Worm (Caenorhabditis elegans) whole organism, young adult: Measurements from ENCODE around the gene taf-9.
A peak's percentile ranks its signal among the peaks of the same experiment; 100 is the strongest.

ENCODE experiments used
- F23B12.7 ChIP-seq: sonication (generic microtip); optimal IDR thresholded peaks from 2 replicates; lab custom pipeline; 2017; ENCODE audit warnings: missing genetic modification characterization, mild to moderate bottlenecking, missing compliant biosample characterization, antibody characterized with exemption, moderate library complexity; ENCODE audit not compliant: insufficient read depth
- F37B4.10 ChIP-seq: fragments of 200-800 bp; sonication (Bioruptor generic); IDR thresholded peaks from 2 replicates; pipeline ENCODE4 v1.3.6; 2022; ENCODE audit warnings: missing genetic modification characterization, missing compliant biosample characterization
- F55B11.4 ChIP-seq: sonication (generic microtip); optimal IDR thresholded peaks from 2 replicates; lab custom pipeline; 2016; ENCODE audit warnings: missing compliant biosample characterization, missing genetic modification characterization, borderline replicate concordance; ENCODE audit not compliant: insufficient read depth
- K12H6.12 ChIP-seq: fragments of 200-800 bp; sonication (Bioruptor generic); optimal IDR thresholded peaks from 2 replicates; lab custom pipeline; 2018; ENCODE audit warnings: mild to moderate bottlenecking, missing genetic modification characterization, missing compliant biosample characterization
- Y67H2A.10 ChIP-seq: fragments of 200-800 bp; sonication (Bioruptor generic); conservative IDR thresholded peaks from 2 replicates; pipeline ENCODE4 v1.3.6; 2022; ENCODE audit warnings: missing genetic modification reagents, missing genetic modification characterization, missing compliant biosample characterization
- ama-1 ChIP-seq, 3 experiments: fragments of 150-350 bp in 1 of 3; sonication (generic microtip) in 2 of 3; optimal IDR thresholded peaks; 2 replicates each; lab custom pipeline; 2014 to 2018; ENCODE audit warnings: missing biosample characterization in 2 of 3, missing genetic modification characterization in 2 of 3, missing genetic modification reagents in 2 of 3
- atf-7 ChIP-seq: sonication (generic microtip); optimal IDR thresholded peaks from 2 replicates; lab custom pipeline; 2017; ENCODE audit warnings: mild to moderate bottlenecking, missing genetic modification characterization, missing compliant biosample characterization
- bed-2 ChIP-seq: fragments of 200-800 bp; sonication (Bioruptor generic); IDR thresholded peaks from 2 replicates; pipeline ENCODE4 v1.3.6; 2022; ENCODE audit warnings: missing genetic modification reagents, missing genetic modification characterization, missing compliant biosample characterization
- cebp-1 ChIP-seq, 2 experiments: fragments of 200-800 bp in 1 of 2; sonication (Bioruptor generic) in 1 of 2; sonication (generic microtip) in 1 of 2; IDR thresholded peaks in 1 of 2; optimal IDR thresholded peaks in 1 of 2; 2 replicates each; pipeline versions ENCODE4 v1.3.6 to Lab custom; 2017 to 2022; ENCODE audit warnings: missing compliant biosample characterization in 2 of 2, missing genetic modification characterization in 2 of 2, mild to moderate bottlenecking in 1 of 2, missing genetic modification reagents in 1 of 2, moderate library complexity in 1 of 2
- cebp-2 ChIP-seq: fragments of 200-800 bp; sonication (Bioruptor generic); IDR thresholded peaks from 2 replicates; pipeline ENCODE4 v1.3.6; 2022; ENCODE audit warnings: missing genetic modification characterization, missing compliant biosample characterization
- die-1 ChIP-seq: sonication (generic microtip); optimal IDR thresholded peaks from 2 replicates; lab custom pipeline; 2016; ENCODE audit warnings: missing genotype, mild to moderate bottlenecking, missing genetic modification characterization, missing compliant biosample characterization
- dox-1 ChIP-seq: fragments of 200-800 bp; sonication (Bioruptor generic); IDR thresholded peaks from 2 replicates; pipeline ENCODE4 v1.3.6; 2022; ENCODE audit warnings: missing genetic modification reagents, missing genetic modification characterization, missing compliant biosample characterization
- egrh-3 ChIP-seq: fragments of 200-800 bp; sonication (Bioruptor generic); IDR thresholded peaks from 2 replicates; pipeline ENCODE4 v1.3.6; 2022; ENCODE audit warnings: missing genetic modification reagents, missing genetic modification characterization, missing compliant biosample characterization
- ekl-4 ChIP-seq: fragments of 200-800 bp; sonication (Bioruptor generic); IDR thresholded peaks from 2 replicates; pipeline ENCODE4 v1.3.6; 2022; ENCODE audit warnings: missing genetic modification reagents, missing genetic modification characterization, missing compliant biosample characterization
- ets-4 ChIP-seq: fragments of 200-800 bp; sonication (Bioruptor generic); optimal IDR thresholded peaks from 2 replicates; lab custom pipeline; 2018; ENCODE audit warnings: mild to moderate bottlenecking, missing genetic modification characterization, missing compliant biosample characterization
- fkh-3 ChIP-seq: sonication (generic microtip); optimal IDR thresholded peaks from 2 replicates; lab custom pipeline; 2016; ENCODE audit warnings: mild to moderate bottlenecking, missing genetic modification characterization, missing compliant biosample characterization
- gei-17 ChIP-seq: fragments of 200-800 bp; sonication (Bioruptor generic); optimal IDR thresholded peaks from 2 replicates; lab custom pipeline; 2018; ENCODE audit warnings: mild to moderate bottlenecking, missing genetic modification characterization, missing compliant biosample characterization
- hsf-1 ChIP-seq: fragments of 200-800 bp; sonication (Bioruptor generic); IDR thresholded peaks from 2 replicates; pipeline ENCODE4 v1.3.6; 2022; ENCODE audit warnings: missing genetic modification reagents, missing genetic modification characterization, missing compliant biosample characterization
- let-607 ChIP-seq, 2 experiments: fragments of 200-800 bp in 1 of 2; sonication (Bioruptor generic) in 1 of 2; sonication (generic microtip) in 1 of 2; optimal IDR thresholded peaks; 2 replicates each; lab custom pipeline; 2016 to 2018; ENCODE audit warnings: mild to moderate bottlenecking in 2 of 2, missing compliant biosample characterization in 2 of 2, missing genetic modification characterization in 2 of 2, moderate library complexity in 2 of 2, missing genotype in 1 of 2
- lir-1 ChIP-seq: fragments of 200-800 bp; sonication (Bioruptor generic); conservative IDR thresholded peaks from 2 replicates; pipeline ENCODE4 v1.3.6; 2022; ENCODE audit warnings: missing genetic modification reagents, missing genetic modification characterization, missing compliant biosample characterization
- madf-10 ChIP-seq: sonication (generic microtip); optimal IDR thresholded peaks from 2 replicates; lab custom pipeline; 2016; ENCODE audit warnings: mild to moderate bottlenecking, missing genetic modification characterization, missing compliant biosample characterization
- nhr-80 ChIP-seq: sonication (generic microtip); optimal IDR thresholded peaks from 2 replicates; lab custom pipeline; 2016; ENCODE audit warnings: missing genetic modification characterization, missing compliant biosample characterization
- nhr-90 ChIP-seq: sonication (generic microtip); optimal IDR thresholded peaks from 2 replicates; lab custom pipeline; 2016; ENCODE audit warnings: missing genotype, mild to moderate bottlenecking, missing genetic modification characterization, missing compliant biosample characterization
- snpc-1.3 ChIP-seq: sonication (generic microtip); optimal IDR thresholded peaks from 2 replicates; lab custom pipeline; 2017; ENCODE audit warnings: missing genetic modification characterization, mild to moderate bottlenecking, missing compliant biosample characterization, antibody characterized with exemption, moderate library complexity, missing genotype, missing genetic modification reagents; ENCODE audit not compliant: insufficient read depth
- snpc-4 ChIP-seq, 5 experiments: fragments of 150-350 bp in 1 of 5; sonication (generic microtip) in 4 of 5; optimal IDR thresholded peaks; 2 replicates each; lab custom pipeline; 2014 to 2018; ENCODE audit warnings: missing genetic modification characterization in 5 of 5, missing biosample characterization in 3 of 5, antibody characterized with exemption in 2 of 5, mild to moderate bottlenecking in 2 of 5, missing compliant biosample characterization in 2 of 5, missing genotype in 2 of 5, moderate library complexity in 2 of 5, missing genetic modification reagents in 1 of 5
- tbp1 ChIP-seq: fragments of 200-800 bp; sonication (Bioruptor generic); optimal IDR thresholded peaks from 2 replicates; lab custom pipeline; 2018; ENCODE audit warnings: mild to moderate bottlenecking, missing genetic modification characterization, missing compliant biosample characterization
- tlf-1 ChIP-seq: fragments of 200-800 bp; sonication (Bioruptor generic); optimal IDR thresholded peaks from 2 replicates; lab custom pipeline; 2018; ENCODE audit warnings: mild to moderate bottlenecking, missing genetic modification characterization, missing compliant biosample characterization
- unc-62 ChIP-seq: fragments of 150-350 bp; optimal IDR thresholded peaks from 2 replicates; lab custom pipeline; 2014; ENCODE audit warnings: missing biosample characterization, missing genetic modification reagents, missing genetic modification characterization
- xnd-1 ChIP-seq: sonication (generic microtip); optimal IDR thresholded peaks from 2 replicates; lab custom pipeline; 2016; ENCODE audit warnings: missing genotype, missing genetic modification reagents, missing genetic modification characterization, missing compliant biosample characterization
- zfh-2 ChIP-seq: fragments of 200-800 bp; sonication (Bioruptor generic); conservative IDR thresholded peaks from 2 replicates; pipeline ENCODE4 v1.3.6; 2022; ENCODE audit warnings: missing genetic modification reagents, missing genetic modification characterization, missing compliant biosample characterization
- zim-3 ChIP-seq: sonication (generic microtip); optimal IDR thresholded peaks from 2 replicates; lab custom pipeline; 2017; ENCODE audit warnings: mild to moderate bottlenecking, missing genetic modification characterization, moderate library complexity, missing compliant biosample characterization
- ztf-22 ChIP-seq: fragments of 200-800 bp; sonication (Bioruptor generic); optimal IDR thresholded peaks from 2 replicates; lab custom pipeline; 2018; ENCODE audit warnings: mild to moderate bottlenecking, missing genetic modification characterization, moderate library complexity, missing compliant biosample characterization
- ztf-26 ChIP-seq: sonication (generic microtip); optimal IDR thresholded peaks from 2 replicates; lab custom pipeline; 2017; ENCODE audit warnings: missing genetic modification characterization, missing compliant biosample characterization
- ztf-3 ChIP-seq: fragments of 200-800 bp; sonication (Bioruptor generic); optimal IDR thresholded peaks from 2 replicates; lab custom pipeline; 2018; ENCODE audit warnings: mild to moderate bottlenecking, missing genetic modification characterization, missing compliant biosample characterization

The taf-9 gene

ce11 chrIII:13604834-13605233 is 19.2 kb upstream of the taf-9 start:
- no peak for TF ChIP-seq fkh-3 (tag; lab: Kevin White, UChicago)
- TF ChIP-seq ets-4, result no peak
- no peak for TF ChIP-seq hsf-1
- 0 out of 2 replicates have a peak, but pooled peaks have one; percentile 36 for TF ChIP-seq cebp-2 (GFP tag; lab: Robert Waterston, UW)
- TF ChIP-seq egrh-3 (GFP tag; lab: Robert Waterston, UW), result peak; percentile 64; the same call in 1 of the 2 replicates
- TF ChIP-seq zfh-2 (GFP tag; lab: Robert Waterston, UW), result peak; percentile 85
- TF ChIP-seq ztf-22 (GFP tag; lab: Kevin White, UChicago), result no peak
- TF ChIP-seq, all 124 proteins: peak for 3

DNA sequence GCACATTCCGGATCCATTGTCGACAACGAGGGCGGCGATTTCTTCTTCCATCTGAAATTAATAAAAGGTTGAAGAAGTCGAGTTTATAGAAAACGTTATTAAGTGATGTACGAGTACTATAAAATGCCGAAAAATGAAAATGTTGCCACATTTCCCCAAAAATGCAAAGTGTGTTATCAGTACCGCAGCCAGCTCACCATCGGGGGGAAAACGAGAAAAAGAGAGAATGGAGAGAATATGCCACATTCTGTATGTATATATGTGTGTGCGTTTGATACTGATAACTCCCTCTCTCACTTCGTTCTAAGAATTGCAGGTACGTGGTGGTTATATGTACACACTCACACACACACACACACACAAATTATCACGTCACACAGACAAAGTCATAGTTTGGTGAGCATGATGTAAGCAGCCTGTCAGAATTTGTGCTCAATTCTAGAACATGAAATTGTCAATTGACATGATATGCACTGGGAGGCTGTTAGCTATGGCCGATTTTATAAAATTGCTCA is 18.0 kb upstream of the taf-9 start, which contains the start of gene act-5:
TSS of gene act-5 (minus strand) at position 51 of the 515 bp plus-strand sequence.
- TF ChIP-seq Y67H2A.10 (GFP tag; lab: Robert Waterston, UW), result no peak
- peak; percentile 11 to 82 for TF ChIP-seq let-607 (tag; optimal IDR thresholded peaks at IDR 0.05; lab: Kevin White, UChicago)
- no peak for TF ChIP-seq K12H6.12 (tag; lab: Kevin White, UChicago)
- TF ChIP-seq ama-1 (optimal IDR thresholded peaks at IDR 0.05; lab: Kevin White, UChicago), result no peak
- TF ChIP-seq ama-1 (GFP tag; optimal IDR thresholded peaks at IDR 0.05; lab: Kevin White, UChicago), result no peak
- TF ChIP-seq snpc-4 (GFP tag; optimal IDR thresholded peaks at IDR 0.05; lab: Kevin White, UChicago), result no peak
- TF ChIP-seq snpc-4 (tag; optimal IDR thresholded peaks at IDR 0.05; lab: Kevin White, UChicago), result no peak
- peak; percentile 38 for TF ChIP-seq F23B12.7 (tag; lab: Kevin White, UChicago)
- TF ChIP-seq xnd-1, result no peak
- TF ChIP-seq egrh-3 (GFP tag; lab: Robert Waterston, UW), result no peak
- peak; percentile 35 for TF ChIP-seq tbp1
- no peak for TF ChIP-seq ztf-26 (tag; lab: Kevin White, UChicago)
- TF ChIP-seq cebp-1 (GFP tag; IDR thresholded peaks at IDR 0.05; lab: Robert Waterston, UW), result no peak
- TF ChIP-seq cebp-1 (tag; optimal IDR thresholded peaks at IDR 0.05; lab: Kevin White, UChicago), result peak; percentile 5
- TF ChIP-seq zim-3 (tag; lab: Kevin White, UChicago), result no peak
- peak; percentile 53 for TF ChIP-seq ets-4
- peak; percentile 87 for TF ChIP-seq nhr-80 (tag; lab: Kevin White, UChicago)
- TF ChIP-seq ztf-3 (GFP tag; lab: Kevin White, UChicago), result no peak
- TF ChIP-seq lir-1 (GFP tag; lab: Robert Waterston, UW), result no peak
- TF ChIP-seq F55B11.4, result no peak
- TF ChIP-seq atf-7 (tag; lab: Kevin White, UChicago), result peak; percentile 77
- TF ChIP-seq unc-62 (GFP tag; lab: Kevin White, UChicago), result peak; percentile 17
- TF ChIP-seq ztf-22 (GFP tag; lab: Kevin White, UChicago), result peak; percentile 4
- TF ChIP-seq die-1, result no peak
- TF ChIP-seq tlf-1 (GFP tag; lab: Kevin White, UChicago), result no peak
- no peak for TF ChIP-seq F37B4.10
- TF ChIP-seq ekl-4 (GFP tag; lab: Robert Waterston, UW), result no peak
- peak; percentile 24 for TF ChIP-seq madf-10
- TF ChIP-seq snpc-1.3 (tag; lab: Kevin White, UChicago), result no peak
- TF ChIP-seq nhr-90, result no peak
- 0 out of 2 replicates have a peak, but pooled peaks have one; percentile 9 for TF ChIP-seq dox-1 (GFP tag; lab: Robert Waterston, UW)
- TF ChIP-seq bed-2 (GFP tag; lab: Robert Waterston, UW), result no peak
- TF ChIP-seq gei-17 (GFP tag; lab: Kevin White, UChicago), result no peak
